Worm (Caenorhabditis elegans) whole organism, L1 larva: Measurements from ENCODE around the gene cex-1.

Source experiments
- elt-3 ChIP-seq, 6 experiments: fragments of 150-350 bp in 1 of 6; sonication (generic microtip); optimal IDR thresholded peaks; 2 replicates each; lab custom pipeline; 2017 to 2018; ENCODE audit warnings: missing biosample characterization in 6 of 6, missing genetic modification characterization in 6 of 6, inconsistent platforms in 1 of 6
- fos-1 ChIP-seq: fragments of 150-350 bp; optimal IDR thresholded peaks from 2 replicates; lab custom pipeline; 2014; ENCODE audit warnings: missing biosample characterization, missing genetic modification characterization
- mep-1 ChIP-seq: fragments of 150-350 bp; optimal IDR thresholded peaks from 2 replicates; lab custom pipeline; 2014; ENCODE audit warnings: missing biosample characterization, missing genetic modification characterization
- nhr-11 ChIP-seq: fragments of 150-350 bp; optimal IDR thresholded peaks from 2 replicates; lab custom pipeline; 2014; ENCODE audit warnings: missing biosample characterization, missing genetic modification characterization
- zip-4 ChIP-seq: fragments of 200-800 bp; sonication (Bioruptor generic); optimal IDR thresholded peaks from 2 replicates; lab custom pipeline; 2018; ENCODE audit warnings: mild to moderate bottlenecking, missing genetic modification characterization, moderate library complexity, missing compliant biosample characterization

- TF ChIP-seq zip-4 (no peak), elt-3 (tag; optimal IDR thresholded peaks at IDR 0.05; lab: Kevin White, UChicago) (no peak), fos-1 (tag; lab: Kevin White, UChicago) (no peak), mep-1 (tag; lab: Kevin White, UChicago) (no peak), nhr-11 (no peak)
These were observed 28.6 kb upstream of the cex-1 start, which contains the start of gene EEED8.15 for ce11 chrII:5418929-5419328.
